Worm (Caenorhabditis elegans): ENCODE data around the gene H12I13.1.

H12I13.1 gene

ce11 chrII:6061495-6061894 is 5.5 kb downstream of the H12I13.1 start:
- TF ChIP-seq nhr-11 (tag; optimal IDR thresholded peaks at IDR 0.05) (no peak), unc-55 (GFP tag; optimal IDR thresholded peaks at IDR 0.05) (peak; percentile 75), snpc-4 (tag; optimal IDR thresholded peaks at IDR 0.05) (peak; percentile 72), alr-1 (tag; optimal IDR thresholded peaks at IDR 0.05) (no peak), blmp-1 (tag; optimal IDR thresholded peaks at IDR 0.05; ENCODE audit: insufficient read depth) (peak; percentile 50), ceh-82 (tag; optimal IDR thresholded peaks at IDR 0.05) (no peak), zag-1 (tag; optimal IDR thresholded peaks at IDR 0.05) (peak; percentile 4), nhr-12 (tag; optimal IDR thresholded peaks at IDR 0.05) (no peak), egl-27 (tag; optimal IDR thresholded peaks at IDR 0.05) (peak; percentile 36), R02D3.7 (tag; optimal IDR thresholded peaks at IDR 0.05) (no peak), mbf-1 (tag; optimal IDR thresholded peaks at IDR 0.05) (no peak), sem-4 (tag; optimal IDR thresholded peaks at IDR 0.05) (peak; percentile 59), crh-2 (tag; optimal IDR thresholded peaks at IDR 0.05) (peak; percentile 77), mdl-1 (tag; optimal IDR thresholded peaks at IDR 0.05) (no peak), nhr-10 (tag; optimal IDR thresholded peaks at IDR 0.05) (no peak), sma-3 (GFP tag; optimal IDR thresholded peaks at IDR 0.05) (peak; percentile 90), ztf-11 (tag; optimal IDR thresholded peaks at IDR 0.05) (no peak), lin-39 (tag; optimal IDR thresholded peaks at IDR 0.05) (no peak), nhr-77 (tag; optimal IDR thresholded peaks at IDR 0.05) (no peak), F13H6.1 (tag; optimal IDR thresholded peaks at IDR 0.05) (peak; percentile 83), ama-1 (optimal IDR thresholded peaks at IDR 0.05) (no peak), nhr-129 (tag; optimal IDR thresholded peaks at IDR 0.05) (peak; percentile 56), elt-1 (tag; optimal IDR thresholded peaks at IDR 0.05) (no peak), nhr-21 (tag; optimal IDR thresholded peaks at IDR 0.05) (peak; percentile 79), C34F6.9 (tag; optimal IDR thresholded peaks at IDR 0.05) (peak; percentile 70), lin-13 (GFP tag; optimal IDR thresholded peaks at IDR 0.05) (peak; percentile 71), peb-1 (tag; optimal IDR thresholded peaks at IDR 0.05) (no peak), nhr-25 (tag; optimal IDR thresholded peaks at IDR 0.05) (no peak), unc-62 (GFP tag; optimal IDR thresholded peaks at IDR 0.05) (no peak), lsy-2 (tag; optimal IDR thresholded peaks at IDR 0.05) (peak; percentile 77 to 91), ztf-1 (GFP tag; conservative IDR thresholded peaks at IDR 0.05) (no peak), ceh-16 (tag; optimal IDR thresholded peaks at IDR 0.05) (peak; percentile 45), nhr-6 (tag; optimal IDR thresholded peaks at IDR 0.05) (peak; percentile 72), lin-11 (tag; optimal IDR thresholded peaks at IDR 0.05) (no peak), elt-3 (tag; optimal IDR thresholded peaks at IDR 0.05) (no peak), mab-5 (tag; optimal IDR thresholded peaks at IDR 0.05) (peak; percentile 43), gmeb-1 (tag; optimal IDR thresholded peaks at IDR 0.05) (peak; percentile 98), dmd-4 (tag; optimal IDR thresholded peaks at IDR 0.05) (peak; percentile 6), sma-9 (GFP tag; optimal IDR thresholded peaks at IDR 0.05) (peak; percentile 95), sma-9 (tag; optimal IDR thresholded peaks at IDR 0.05) (no peak), Y55F3AM.14 (GFP tag; optimal IDR thresholded peaks at IDR 0.05) (no peak), fos-1 (tag; optimal IDR thresholded peaks at IDR 0.05) (peak; percentile 5), aly-2 (tag; optimal IDR thresholded peaks at IDR 0.05) (no peak), unc-39 (tag; optimal IDR thresholded peaks at IDR 0.05) (no peak), nhr-237 (tag; optimal IDR thresholded peaks at IDR 0.05) (no peak), ztf-4 (tag; optimal IDR thresholded peaks at IDR 0.05) (peak; percentile 43), nhr-23 (tag; optimal IDR thresholded peaks at IDR 0.05) (no peak), ZK546.5 (tag; optimal IDR thresholded peaks at IDR 0.05) (no peak), skn-1 (tag; optimal IDR thresholded peaks at IDR 0.05) (no peak)

Measured in whole organism, L2 larva.